Worm (Caenorhabditis elegans) whole organism, L4/young adult: ENCODE data around the gene C31E10.6.

Source experiments
- W03F9.2 ChIP-seq: fragments of 150-350 bp; optimal IDR thresholded peaks from 2 replicates; lab custom pipeline; 2014; ENCODE audit warnings: missing biosample characterization, missing genetic modification characterization
- dao-5 ChIP-seq: sonication (generic microtip); optimal IDR thresholded peaks from 2 replicates; lab custom pipeline; 2016; ENCODE audit warnings: missing genotype, missing genetic modification characterization, moderate library complexity, missing compliant biosample characterization
- him-1 ChIP-seq: sonication (generic microtip); optimal IDR thresholded peaks from 2 replicates; lab custom pipeline; 2016; ENCODE audit warnings: missing genotype, missing genetic modification reagents, missing genetic modification characterization, missing compliant biosample characterization

DNA sequence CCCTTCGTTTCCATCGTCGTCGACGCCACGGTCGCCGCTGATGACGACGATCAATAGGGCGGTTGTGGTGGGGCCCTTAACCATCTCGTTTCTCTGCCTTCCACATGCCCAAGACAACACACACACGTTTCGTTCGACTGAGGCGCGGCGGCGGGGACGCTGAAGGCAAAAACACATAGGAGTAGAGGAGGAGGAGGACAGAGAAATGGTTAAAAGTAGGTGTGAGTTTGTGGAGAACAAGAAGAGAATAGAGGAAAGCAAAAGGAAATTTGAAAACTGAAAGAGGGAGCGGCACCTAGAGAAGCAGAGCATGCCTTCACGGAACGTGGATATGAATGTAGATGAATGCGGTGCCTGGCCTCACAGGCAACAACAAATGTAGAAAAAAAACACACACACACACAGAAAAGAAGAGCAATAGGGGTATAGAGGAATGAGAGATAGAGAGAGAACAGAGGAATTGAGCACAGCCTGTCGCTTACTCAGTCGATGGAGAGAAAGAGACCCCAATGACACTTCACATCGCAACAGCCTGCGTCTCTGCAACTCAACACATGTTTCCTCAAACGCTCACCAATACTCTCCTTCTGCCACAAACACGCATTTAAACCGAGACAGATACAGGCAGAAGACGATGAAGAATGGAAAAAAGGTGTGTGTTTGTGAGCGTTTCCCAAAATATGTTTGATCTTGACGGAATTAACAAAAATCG, 26.7 kb upstream of the C31E10.6 start:
- peak; percentile 86 for TF ChIP-seq him-1 (tag; lab: Kevin White, UChicago)
- TF ChIP-seq dao-5 (tag; lab: Kevin White, UChicago): no peak
- TF ChIP-seq W03F9.2 (tag; lab: Kevin White, UChicago): peak; percentile 57
